Fruit fly (Drosophila melanogaster) whole organism, embryonic: Measurements from ENCODE around the gene JIL-1.

Experiments used
- Abd-B ChIP-seq: fragments of 200-800 bp; sonication (Bioruptor generic); optimal IDR thresholded peaks from 2 replicates; lab custom pipeline; 2018; ENCODE audit warnings: missing biosample characterization, mild to moderate bottlenecking, missing genetic modification characterization, moderate library complexity
- CG14050 ChIP-seq: fragments of 200-800 bp; sonication (Bioruptor generic); IDR thresholded peaks from 3 replicates; pipeline ENCODE4 v1.3.6; 2022; ENCODE audit warnings: missing biosample characterization, missing genetic modification characterization
- CG14860 ChIP-seq: fragments of 200-800 bp; sonication (Bioruptor generic); IDR thresholded peaks from 3 replicates; pipeline ENCODE4 v1.3.6; 2022; ENCODE audit warnings: missing biosample characterization, missing genetic modification characterization; ENCODE audit not compliant: partially characterized antibody
- CG1647 ChIP-seq: fragments of 200-800 bp; sonication (Bioruptor generic); optimal IDR thresholded peaks from 3 replicates; lab custom pipeline; 2016; ENCODE audit warnings: missing biosample characterization, missing genetic modification characterization
- CG17385 ChIP-seq: fragments of 200-800 bp; sonication (Bioruptor generic); optimal IDR thresholded peaks from 3 replicates; lab custom pipeline; 2018; ENCODE audit warnings: missing biosample characterization, mild to moderate bottlenecking, missing genetic modification characterization
- CG3065 ChIP-seq: fragments of 200-800 bp; sonication (Bioruptor generic); optimal IDR thresholded peaks from 2 replicates; lab custom pipeline; 2016; ENCODE audit warnings: missing biosample characterization, missing genetic modification characterization
- CG42726 ChIP-seq: fragments of 200-800 bp; sonication (Bioruptor generic); IDR thresholded peaks from 2 replicates; pipeline ENCODE4 v1.3.6; 2022; ENCODE audit warnings: missing biosample characterization, missing genetic modification characterization; ENCODE audit not compliant: partially characterized antibody
- CG4328 ChIP-seq: fragments of 200-800 bp; sonication (Bioruptor generic); optimal IDR thresholded peaks from 3 replicates; lab custom pipeline; 2017; ENCODE audit warnings: missing biosample characterization, missing genetic modification reagents, missing genetic modification characterization
- CG4360 ChIP-seq: fragments of 200-800 bp; sonication (Bioruptor generic); IDR thresholded peaks from 2 replicates; pipeline ENCODE4 v1.3.6; 2022; ENCODE audit warnings: missing biosample characterization, missing genetic modification characterization
- CG4424 ChIP-seq: fragments of 200-800 bp; sonication (Bioruptor generic); optimal IDR thresholded peaks from 3 replicates; lab custom pipeline; 2016; ENCODE audit warnings: missing biosample characterization, missing genetic modification characterization
- CG6689 ChIP-seq: fragments of 200-800 bp; sonication (Bioruptor generic); IDR thresholded peaks from 2 replicates; pipeline ENCODE4 v1.3.6; 2022; ENCODE audit warnings: missing biosample characterization, missing genetic modification characterization
- CG7786 ChIP-seq: fragments of 200-800 bp; sonication (Bioruptor generic); optimal IDR thresholded peaks from 2 replicates; lab custom pipeline; 2016; ENCODE audit warnings: missing biosample characterization, missing genetic modification characterization
- CG9437 ChIP-seq: fragments of 200-800 bp; sonication (Bioruptor generic); optimal IDR thresholded peaks from 2 replicates; lab custom pipeline; 2018; ENCODE audit warnings: missing biosample characterization, mild to moderate bottlenecking, missing genetic modification characterization
- CG9727 ChIP-seq: fragments of 200-800 bp; sonication (Bioruptor generic); optimal IDR thresholded peaks from 3 replicates; lab custom pipeline; 2017; ENCODE audit warnings: missing biosample characterization, mild to moderate bottlenecking, missing genetic modification characterization
- CG9817 ChIP-seq: fragments of 200-800 bp; sonication (Bioruptor generic); optimal IDR thresholded peaks from 2 replicates; lab custom pipeline; 2018; ENCODE audit warnings: missing biosample characterization, mild to moderate bottlenecking, missing genetic modification characterization, moderate library complexity
- Camta ChIP-seq: fragments of 200-800 bp; sonication (Bioruptor generic); optimal IDR thresholded peaks from 2 replicates; lab custom pipeline; 2016; ENCODE audit warnings: missing biosample characterization, missing genetic modification characterization
- Dref ChIP-seq: fragments of 200-800 bp; sonication (Bioruptor generic); IDR thresholded peaks from 2 replicates; pipeline ENCODE4 v1.3.6; 2022; ENCODE audit warnings: missing biosample characterization, missing genetic modification characterization
- H15 ChIP-seq: fragments of 200-800 bp; sonication (Bioruptor generic); IDR thresholded peaks from 3 replicates; pipeline ENCODE4 v1.3.6; 2022; ENCODE audit warnings: missing biosample characterization, missing genetic modification characterization
- Kr ChIP-seq: fragments of 200-800 bp; sonication (Bioruptor generic); optimal IDR thresholded peaks from 2 replicates; lab custom pipeline; 2017; ENCODE audit warnings: missing biosample characterization, mild to moderate bottlenecking, missing genetic modification characterization
- Med ChIP-seq: fragments of 200-800 bp; sonication (Bioruptor generic); peaks from one replicate; lab custom pipeline; 2016; ENCODE audit warnings: missing biosample characterization, missing genetic modification characterization, mild to moderate bottlenecking, inconsistent platforms, moderate library complexity
- NK7.1 ChIP-seq: fragments of 200-800 bp; sonication (Bioruptor generic); optimal IDR thresholded peaks from 3 replicates; lab custom pipeline; 2016; ENCODE audit warnings: missing biosample characterization, missing genetic modification characterization
- Neu2 ChIP-seq: fragments of 200-800 bp; sonication (Bioruptor generic); optimal IDR thresholded peaks from 3 replicates; lab custom pipeline; 2016; ENCODE audit warnings: missing biosample characterization, missing genetic modification characterization, borderline replicate concordance
- Optix ChIP-seq: fragments of 200-800 bp; sonication (Bioruptor generic); IDR thresholded peaks from 3 replicates; pipeline ENCODE4 v1.3.6; 2022; ENCODE audit warnings: missing biosample characterization, missing genetic modification characterization
- PHDP ChIP-seq: fragments of 200-800 bp; sonication (Bioruptor generic); optimal IDR thresholded peaks from 3 replicates; lab custom pipeline; 2018; ENCODE audit warnings: missing biosample characterization, mild to moderate bottlenecking, missing genetic modification characterization, moderate library complexity
- Stat92E ChIP-seq, 3 experiments: fragments of >200 bp in 2 of 3; fragments of 200-800 bp in 1 of 3; sonication (Bioruptor generic) in 1 of 3; optimal IDR thresholded peaks; 2 replicates each; lab custom pipeline; 2017 to 2019; ENCODE audit warnings: missing biosample characterization in 3 of 3, missing genetic modification characterization in 3 of 3, mild to moderate bottlenecking in 1 of 3, moderate library complexity in 1 of 3
- btn ChIP-seq: fragments of 200-800 bp; sonication (Bioruptor generic); optimal IDR thresholded peaks from 2 replicates; lab custom pipeline; 2016; ENCODE audit warnings: missing biosample characterization, missing genetic modification characterization
- ci ChIP-seq: fragments of 200-800 bp; sonication (Bioruptor generic); IDR thresholded peaks from 3 replicates; pipeline ENCODE4 v1.3.6; 2022; ENCODE audit warnings: missing biosample characterization, missing genetic modification characterization
- croc ChIP-seq: fragments of 200-800 bp; sonication (Bioruptor generic); conservative IDR thresholded peaks from 3 replicates; pipeline ENCODE4 v1.3.6; 2022; ENCODE audit warnings: missing biosample characterization, missing genetic modification characterization
- dysf ChIP-seq: fragments of 200-800 bp; sonication (Bioruptor generic); IDR thresholded peaks from 3 replicates; pipeline ENCODE4 v1.3.6; 2022; ENCODE audit warnings: missing biosample characterization, missing genetic modification characterization
- en ChIP-seq: fragments of 200-800 bp; sonication (Bioruptor generic); optimal IDR thresholded peaks from 2 replicates; lab custom pipeline; 2016; ENCODE audit warnings: missing biosample characterization, missing genetic modification characterization
- fd3F ChIP-seq: fragments of 200-800 bp; sonication (Bioruptor generic); optimal IDR thresholded peaks from 2 replicates; lab custom pipeline; 2018; ENCODE audit warnings: missing biosample characterization, mild to moderate bottlenecking, missing genetic modification characterization, moderate library complexity
- gro ChIP-seq: fragments of 200-800 bp; sonication (Bioruptor generic); optimal IDR thresholded peaks from 2 replicates; lab custom pipeline; 2016; ENCODE audit warnings: missing biosample characterization, missing genetic modification characterization
- hb ChIP-seq: fragments of 200-800 bp; sonication (Bioruptor generic); IDR thresholded peaks from 3 replicates; pipeline ENCODE4 v1.3.6; 2022; ENCODE audit warnings: missing biosample characterization, missing genetic modification characterization; ENCODE audit not compliant: partially characterized antibody
- inv ChIP-seq: fragments of 200-800 bp; sonication (Bioruptor generic); IDR thresholded peaks from 2 replicates; pipeline ENCODE4 v1.3.6; 2022; ENCODE audit warnings: missing biosample characterization, missing genetic modification characterization; ENCODE audit not compliant: partially characterized antibody
- kah ChIP-seq: fragments of 200-800 bp; sonication (Bioruptor generic); optimal IDR thresholded peaks from 2 replicates; lab custom pipeline; 2018; ENCODE audit warnings: missing biosample characterization, mild to moderate bottlenecking, missing genetic modification characterization
- klu ChIP-seq: fragments of 200-800 bp; sonication (Bioruptor generic); IDR thresholded peaks from 2 replicates; pipeline ENCODE4 v1.3.6; 2022; ENCODE audit warnings: missing biosample characterization, missing genetic modification characterization
- mirr ChIP-seq: fragments of 200-800 bp; sonication (Bioruptor generic); optimal IDR thresholded peaks from 3 replicates; lab custom pipeline; 2018; ENCODE audit warnings: missing biosample characterization, mild to moderate bottlenecking, missing genetic modification characterization
- pan ChIP-seq, 4 experiments: fragments of >200 bp in 3 of 4; fragments of 200-800 bp in 1 of 4; sonication (Bioruptor generic) in 1 of 4; optimal IDR thresholded peaks in 3 of 4; IDR thresholded peaks in 1 of 4; 2 replicates each; pipeline versions ENCODE4 v1.3.6 to Lab custom; 2017 to 2022; ENCODE audit warnings: missing biosample characterization in 2 of 4, missing genetic modification characterization in 2 of 4, mixed read lengths in 1 of 4
- pita ChIP-seq: fragments of 200-800 bp; sonication (Bioruptor generic); optimal IDR thresholded peaks from 2 replicates; lab custom pipeline; 2017; ENCODE audit warnings: missing biosample characterization, mild to moderate bottlenecking, missing genetic modification characterization
- pros ChIP-seq: fragments of 200-800 bp; sonication (Bioruptor generic); optimal IDR thresholded peaks from 3 replicates; lab custom pipeline; 2019; ENCODE audit warnings: missing biosample characterization, mild to moderate bottlenecking, missing genetic modification characterization, moderate library complexity
- repo ChIP-seq: fragments of 200-800 bp; sonication (Bioruptor generic); optimal IDR thresholded peaks from 2 replicates; lab custom pipeline; 2016; ENCODE audit warnings: missing biosample characterization, missing genetic modification characterization
- sens ChIP-seq: fragments of 200-800 bp; sonication (Bioruptor generic); peaks from one replicate; lab custom pipeline; 2016; ENCODE audit warnings: missing biosample characterization, missing genetic modification characterization
- sisA ChIP-seq: fragments of 200-800 bp; sonication (Bioruptor generic); IDR thresholded peaks from 2 replicates; pipeline ENCODE4 v1.3.6; 2022; ENCODE audit warnings: missing biosample characterization, missing genetic modification characterization
- sna ChIP-seq: fragments of 200-800 bp; sonication (Bioruptor generic); IDR thresholded peaks from 2 replicates; pipeline ENCODE4 v1.3.6; 2022; ENCODE audit warnings: missing biosample characterization, missing genetic modification characterization; ENCODE audit not compliant: partially characterized antibody
- tin ChIP-seq: fragments of 200-800 bp; sonication (Bioruptor generic); optimal IDR thresholded peaks from 3 replicates; lab custom pipeline; 2016; ENCODE audit warnings: missing biosample characterization, missing genetic modification characterization
- trem ChIP-seq: fragments of 200-800 bp; optimal IDR thresholded peaks from 3 replicates; lab custom pipeline; 2019; ENCODE audit warnings: missing biosample characterization, mild to moderate bottlenecking, missing genetic modification characterization, moderate library complexity
- trh ChIP-seq: fragments of 200-800 bp; sonication (Bioruptor generic); optimal IDR thresholded peaks from 2 replicates; lab custom pipeline; 2016; ENCODE audit warnings: missing biosample characterization, missing genetic modification characterization

JIL-1 gene

DNA sequence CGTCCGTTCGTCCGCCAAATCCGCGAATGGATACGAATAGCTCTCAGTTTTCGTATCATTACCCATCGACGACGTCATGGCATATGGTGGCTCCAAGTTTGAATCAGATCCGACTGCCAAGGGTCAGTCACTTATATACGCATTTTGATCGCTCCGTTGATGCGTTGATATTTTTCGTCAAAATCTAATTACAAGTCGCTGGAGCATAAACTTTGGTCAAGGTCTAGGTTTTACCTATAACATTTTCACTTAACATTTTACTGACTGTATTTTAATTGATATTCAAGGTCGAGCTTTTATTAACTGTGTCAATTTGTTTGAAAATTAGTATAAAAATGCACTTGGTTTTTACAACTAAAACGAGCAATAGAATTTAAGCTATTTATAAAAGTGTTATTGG lies 8.6 kb upstream of the JIL-1 start, which contains the start of gene Elo68beta (continued):
- TF ChIP-seq Dref (GFP tag; lab: Robert Waterston, UW) = no peak
- TF ChIP-seq, all 482 proteins: peak for 0

DNA sequence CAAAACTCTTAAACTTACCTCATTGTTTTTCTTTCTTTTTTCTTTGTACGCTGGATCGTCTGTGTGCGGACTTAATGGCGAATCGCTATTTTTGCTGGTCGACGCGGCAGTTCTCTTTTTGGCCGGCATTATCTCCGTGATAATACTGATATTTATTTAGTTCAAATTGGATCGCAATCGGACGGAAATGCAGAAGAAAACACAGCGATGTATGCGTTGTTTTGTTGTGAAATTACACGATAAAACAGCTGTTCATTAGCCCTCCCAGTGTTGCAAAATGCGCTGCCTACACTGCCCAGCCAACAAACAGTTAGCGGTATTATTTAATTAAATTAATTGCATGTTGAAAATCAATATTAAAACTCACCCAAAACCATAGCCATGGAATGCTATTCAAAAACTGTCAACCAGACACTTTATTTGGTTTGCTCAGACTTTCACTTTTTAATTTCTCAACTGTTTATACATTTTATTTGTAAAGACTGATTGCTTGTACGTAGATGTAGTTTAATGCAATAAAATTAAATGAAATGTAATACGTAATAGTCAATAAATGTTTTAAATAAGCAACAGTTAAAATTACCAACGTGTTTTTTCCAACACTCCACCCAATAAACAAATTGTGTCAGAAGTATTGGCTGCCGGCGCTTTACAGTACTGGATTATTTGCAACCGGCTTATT lies 5.1 kb upstream of the JIL-1 start, which contains the start of the genes Irbp18 and APP-BP1:
Gene Irbp18, minus strand, starts transcription at position 205 of the 682 bp plus-strand sequence.
Gene APP-BP1, plus strand, starts transcription at position 431 of the 682 bp plus-strand sequence.
- TF ChIP-seq CG3065 (GFP tag; lab: Kevin White, UChicago) (peak; percentile 84), pita (GFP tag; lab: Kevin White, UChicago) (no peak), CG9437 (GFP tag; lab: Kevin White, UChicago) (peak; percentile 92), CG4360 (GFP tag; lab: Robert Waterston, UW) (0 out of 2 replicates have a peak, but pooled peaks have one; percentile 30), inv (GFP tag; lab: Robert Waterston, UW) (no peak), mirr (peak; percentile 80), Abd-B (GFP tag; lab: Kevin White, UChicago) (peak; percentile 94), en (GFP tag; lab: Kevin White, UChicago) (peak; percentile 83), kah (GFP tag; lab: Kevin White, UChicago) (peak; percentile 68), trem (tag; lab: Kevin White, UChicago) (peak; percentile 84), CG6689 (GFP tag; lab: Robert Waterston, UW) (peak; percentile 91), Stat92E (GFP tag; optimal IDR thresholded peaks at IDR 0.05; lab: Kevin White, UChicago) (peak in 1 of 3 experiments; percentile 30), CG9817 (peak; percentile 84), dysf (GFP tag; lab: Robert Waterston, UW) (peak; percentile 88), repo (peak; percentile 86), tin (GFP tag; lab: Kevin White, UChicago) (peak; percentile 94), Neu2 (GFP tag; lab: Kevin White, UChicago) (peak; percentile 56), CG1647 (GFP tag; lab: Kevin White, UChicago) (peak; percentile 91), Med (GFP tag; lab: Kevin White, UChicago) (peak; percentile 99), CG4424 (peak; percentile 96), CG42726 (no peak), sisA (peak; percentile 84), croc (GFP tag; lab: Robert Waterston, UW) (peak; percentile 72), Kr (GFP tag; lab: Kevin White, UChicago) (no peak), ci (GFP tag; lab: Robert Waterston, UW) (peak; percentile 84), PHDP (peak; percentile 92), btn (GFP tag; lab: Kevin White, UChicago) (peak; percentile 91), pan (optimal IDR thresholded peaks at IDR 0.05; lab: Kevin White, UChicago) (no peak), pan (GFP tag; optimal IDR thresholded peaks at IDR 0.05 in 1 of 2, IDR thresholded peaks at IDR 0.05 in 1 of 2) (peak in 1 of 2 experiments; percentile 92), fd3F (peak; percentile 91), sens (GFP tag; lab: Kevin White, UChicago) (peak; percentile 99), Optix (peak; percentile 85), CG9727 (GFP tag; lab: Kevin White, UChicago) (peak; percentile 96), trh (peak; percentile 91), sna (no peak), CG7786 (GFP tag; lab: Kevin White, UChicago) (peak; percentile 94), H15 (GFP tag; lab: Robert Waterston, UW) (peak; percentile 85), CG14050 (peak; percentile 74), klu (GFP tag; lab: Robert Waterston, UW) (peak; percentile 80; the same call in 1 of the 2 replicates), gro (GFP tag; lab: Kevin White, UChicago) (peak; percentile 96), CG17385 (peak; percentile 91), Camta (GFP tag; lab: Kevin White, UChicago) (peak; percentile 94), NK7.1 (GFP tag; lab: Kevin White, UChicago) (peak; percentile 87), hb (GFP tag; lab: Robert Waterston, UW) (no peak), pros (GFP tag; lab: Kevin White, UChicago) (no peak), CG14860 (GFP tag; lab: Robert Waterston, UW) (no peak), CG4328 (GFP tag; lab: Kevin White, UChicago) (peak; percentile 91)
